Worm (Caenorhabditis elegans) whole organism, L4/young adult: ENCODE measurements around the gene srsx-21.

Source experiments
- W03F9.2 ChIP-seq: fragments of 150-350 bp; optimal IDR thresholded peaks from 2 replicates; lab custom pipeline; 2014; ENCODE audit warnings: missing biosample characterization, missing genetic modification characterization
- dao-5 ChIP-seq: sonication (generic microtip); optimal IDR thresholded peaks from 2 replicates; lab custom pipeline; 2016; ENCODE audit warnings: missing genotype, missing genetic modification characterization, moderate library complexity, missing compliant biosample characterization
- him-1 ChIP-seq: sonication (generic microtip); optimal IDR thresholded peaks from 2 replicates; lab custom pipeline; 2016; ENCODE audit warnings: missing genotype, missing genetic modification reagents, missing genetic modification characterization, missing compliant biosample characterization

DNA sequence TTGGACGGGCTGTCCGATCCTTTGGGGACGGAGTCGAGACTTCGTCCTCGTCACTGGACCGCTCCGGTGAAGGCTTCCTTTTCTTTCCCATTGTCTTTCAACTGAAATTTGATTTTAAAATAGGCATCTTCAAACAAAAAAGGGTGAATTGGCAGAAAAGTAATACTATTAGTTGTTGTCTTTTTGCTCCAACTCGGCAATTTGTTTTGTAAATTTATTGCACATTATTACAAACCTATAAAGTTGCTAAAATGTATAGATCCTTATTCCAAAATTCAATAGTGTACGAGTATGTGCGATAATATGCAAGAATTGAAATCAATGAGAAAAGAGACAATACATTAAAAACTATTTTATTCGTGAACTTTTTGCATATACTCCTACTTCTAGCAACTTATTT lies 22.1 kb downstream of the srsx-21 start, which contains the start of gene lsy-12:
- TF ChIP-seq dao-5 = no peak
- no peak for TF ChIP-seq W03F9.2 (tag; lab: Kevin White, UChicago)
- no peak for TF ChIP-seq him-1
